Worm (Caenorhabditis elegans) whole organism, young adult: Measurements from ENCODE around the gene cest-9.1.

Experiments
- B0261.1 ChIP-seq: sonication (generic microtip); optimal IDR thresholded peaks from 2 replicates; lab custom pipeline; 2016; ENCODE audit warnings: mild to moderate bottlenecking, missing genetic modification characterization, moderate library complexity, missing compliant biosample characterization
- C17E4.6 ChIP-seq: fragments of 200-800 bp; sonication (Bioruptor generic); IDR thresholded peaks from 2 replicates; pipeline ENCODE4 v1.3.6; 2022; ENCODE audit warnings: missing genetic modification reagents, missing genetic modification characterization, missing compliant biosample characterization
- F10E7.11 ChIP-seq: sonication (generic microtip); optimal IDR thresholded peaks from 2 replicates; lab custom pipeline; 2017; ENCODE audit warnings: mild to moderate bottlenecking, missing genetic modification characterization, moderate library complexity, missing compliant biosample characterization
- F49E8.2 ChIP-seq: sonication (generic microtip); optimal IDR thresholded peaks from 3 replicates; lab custom pipeline; 2017; ENCODE audit warnings: missing genetic modification characterization, mild to moderate bottlenecking, missing compliant biosample characterization, antibody characterized with exemption, moderate library complexity; ENCODE audit not compliant: insufficient read depth
- F55B11.4 ChIP-seq: sonication (generic microtip); optimal IDR thresholded peaks from 2 replicates; lab custom pipeline; 2016; ENCODE audit warnings: missing compliant biosample characterization, missing genetic modification characterization, borderline replicate concordance; ENCODE audit not compliant: insufficient read depth
- F57C9.4 ChIP-seq: sonication (generic microtip); optimal IDR thresholded peaks from 2 replicates; lab custom pipeline; 2017; ENCODE audit warnings: mild to moderate bottlenecking, missing genetic modification characterization, missing compliant biosample characterization
- K12H6.12 ChIP-seq: fragments of 200-800 bp; sonication (Bioruptor generic); optimal IDR thresholded peaks from 2 replicates; lab custom pipeline; 2018; ENCODE audit warnings: mild to moderate bottlenecking, missing genetic modification characterization, missing compliant biosample characterization
- T26A5.8 ChIP-seq: sonication (generic microtip); optimal IDR thresholded peaks from 2 replicates; lab custom pipeline; 2016; ENCODE audit warnings: missing genetic modification characterization, missing compliant biosample characterization
- Y56A3A.18 ChIP-seq: fragments of 200-800 bp; sonication (Bioruptor generic); IDR thresholded peaks from 2 replicates; pipeline ENCODE4 v1.3.6; 2022; ENCODE audit warnings: missing genetic modification reagents, missing genetic modification characterization, missing compliant biosample characterization
- Y67H2A.10 ChIP-seq: fragments of 200-800 bp; sonication (Bioruptor generic); conservative IDR thresholded peaks from 2 replicates; pipeline ENCODE4 v1.3.6; 2022; ENCODE audit warnings: missing genetic modification reagents, missing genetic modification characterization, missing compliant biosample characterization
- ama-1 ChIP-seq, 3 experiments: fragments of 150-350 bp in 1 of 3; sonication (generic microtip) in 2 of 3; optimal IDR thresholded peaks; 2 replicates each; lab custom pipeline; 2014 to 2018; ENCODE audit warnings: missing biosample characterization in 2 of 3, missing genetic modification characterization in 2 of 3, missing genetic modification reagents in 2 of 3
- atf-7 ChIP-seq: sonication (generic microtip); optimal IDR thresholded peaks from 2 replicates; lab custom pipeline; 2017; ENCODE audit warnings: mild to moderate bottlenecking, missing genetic modification characterization, missing compliant biosample characterization
- attf-3 ChIP-seq: fragments of 200-800 bp; sonication (Bioruptor generic); conservative IDR thresholded peaks from 2 replicates; pipeline ENCODE4 v1.3.6; 2022; ENCODE audit warnings: missing genetic modification reagents, missing genetic modification characterization, missing compliant biosample characterization
- attf-6 ChIP-seq: fragments of 200-800 bp; sonication (Bioruptor generic); IDR thresholded peaks from 2 replicates; pipeline ENCODE4 v1.3.6; 2022; ENCODE audit warnings: missing genetic modification reagents, missing genetic modification characterization, missing compliant biosample characterization
- bed-2 ChIP-seq: fragments of 200-800 bp; sonication (Bioruptor generic); IDR thresholded peaks from 2 replicates; pipeline ENCODE4 v1.3.6; 2022; ENCODE audit warnings: missing genetic modification reagents, missing genetic modification characterization, missing compliant biosample characterization
- ccch-3 ChIP-seq: fragments of 200-800 bp; sonication (Bioruptor generic); optimal IDR thresholded peaks from 2 replicates; lab custom pipeline; 2018; ENCODE audit warnings: mild to moderate bottlenecking, missing genetic modification characterization, missing compliant biosample characterization
- cebp-2 ChIP-seq: fragments of 200-800 bp; sonication (Bioruptor generic); IDR thresholded peaks from 2 replicates; pipeline ENCODE4 v1.3.6; 2022; ENCODE audit warnings: missing genetic modification characterization, missing compliant biosample characterization
- ceh-100 ChIP-seq: fragments of 200-800 bp; sonication (Bioruptor generic); IDR thresholded peaks from 2 replicates; pipeline ENCODE4 v1.3.6; 2022; ENCODE audit warnings: missing genetic modification reagents, missing genetic modification characterization, missing compliant biosample characterization
- ceh-27 ChIP-seq: fragments of 200-800 bp; sonication (Bioruptor generic); optimal IDR thresholded peaks from 2 replicates; lab custom pipeline; 2018; ENCODE audit warnings: mild to moderate bottlenecking, missing genetic modification characterization, moderate library complexity, missing compliant biosample characterization
- ceh-58 ChIP-seq: fragments of 200-800 bp; sonication (Bioruptor generic); IDR thresholded peaks from 2 replicates; pipeline ENCODE4 v1.3.6; 2022; ENCODE audit warnings: missing genetic modification characterization, missing compliant biosample characterization
- chd-7 ChIP-seq: sonication (generic microtip); optimal IDR thresholded peaks from 2 replicates; lab custom pipeline; 2016; ENCODE audit warnings: mild to moderate bottlenecking, missing genetic modification characterization, moderate library complexity, missing compliant biosample characterization
- dox-1 ChIP-seq: fragments of 200-800 bp; sonication (Bioruptor generic); IDR thresholded peaks from 2 replicates; pipeline ENCODE4 v1.3.6; 2022; ENCODE audit warnings: missing genetic modification reagents, missing genetic modification characterization, missing compliant biosample characterization
- ekl-4 ChIP-seq: fragments of 200-800 bp; sonication (Bioruptor generic); IDR thresholded peaks from 2 replicates; pipeline ENCODE4 v1.3.6; 2022; ENCODE audit warnings: missing genetic modification reagents, missing genetic modification characterization, missing compliant biosample characterization
- hmg-1.2 ChIP-seq: fragments of 200-800 bp; sonication (Bioruptor generic); IDR thresholded peaks from 2 replicates; pipeline ENCODE4 v1.3.6; 2022; ENCODE audit warnings: missing genetic modification reagents, missing genetic modification characterization, missing compliant biosample characterization
- let-526 ChIP-seq: fragments of 200-800 bp; sonication (Bioruptor generic); IDR thresholded peaks from 2 replicates; pipeline ENCODE4 v1.3.6; 2022; ENCODE audit warnings: missing genetic modification reagents, missing genetic modification characterization, missing compliant biosample characterization
- lin-35 ChIP-seq, 3 experiments: fragments of 150-350 bp in 2 of 3; sonication (generic microtip) in 1 of 3; optimal IDR thresholded peaks; 2 replicates each; lab custom pipeline; 2014 to 2018; ENCODE audit warnings: missing biosample characterization in 3 of 3, missing genetic modification characterization in 3 of 3, missing genetic modification reagents in 3 of 3
- lsl-1 ChIP-seq: fragments of 200-800 bp; sonication (Bioruptor generic); optimal IDR thresholded peaks from 2 replicates; lab custom pipeline; 2018; ENCODE audit warnings: mild to moderate bottlenecking, missing genetic modification characterization, moderate library complexity, missing compliant biosample characterization
- madf-10 ChIP-seq: sonication (generic microtip); optimal IDR thresholded peaks from 2 replicates; lab custom pipeline; 2016; ENCODE audit warnings: mild to moderate bottlenecking, missing genetic modification characterization, missing compliant biosample characterization
- madf-3 ChIP-seq: fragments of 200-800 bp; sonication (Bioruptor generic); IDR thresholded peaks from 2 replicates; pipeline ENCODE4 v1.3.6; 2022; ENCODE audit warnings: missing genetic modification reagents, missing genetic modification characterization, missing compliant biosample characterization
- mxl-1 ChIP-seq: sonication (generic microtip); optimal IDR thresholded peaks from 2 replicates; lab custom pipeline; 2016; ENCODE audit warnings: missing genetic modification characterization, missing compliant biosample characterization
- nfya-2 ChIP-seq: fragments of 200-800 bp; sonication (Bioruptor generic); IDR thresholded peaks from 2 replicates; pipeline ENCODE4 v1.3.6; 2022; ENCODE audit warnings: missing genetic modification reagents, missing genetic modification characterization, missing compliant biosample characterization
- nfyb-1 ChIP-seq: fragments of 200-800 bp; sonication (Bioruptor generic); IDR thresholded peaks from 2 replicates; pipeline ENCODE4 v1.3.6; 2022; ENCODE audit warnings: missing genetic modification reagents, missing genetic modification characterization, missing compliant biosample characterization
- nhr-80 ChIP-seq: sonication (generic microtip); optimal IDR thresholded peaks from 2 replicates; lab custom pipeline; 2016; ENCODE audit warnings: missing genetic modification characterization, missing compliant biosample characterization
- pha-4 ChIP-seq: fragments of 150-350 bp; sonication (generic microtip); optimal IDR thresholded peaks from 2 replicates; lab custom pipeline; 2014; ENCODE audit warnings: missing biosample characterization, missing genetic modification reagents, missing genetic modification characterization
- sea-2 ChIP-seq: fragments of 200-800 bp; sonication (Bioruptor generic); IDR thresholded peaks from 2 replicates; pipeline ENCODE4 v1.3.6; 2022; ENCODE audit warnings: missing genetic modification characterization, missing compliant biosample characterization
- somi-1 ChIP-seq: fragments of 200-800 bp; sonication (Bioruptor generic); optimal IDR thresholded peaks from 2 replicates; lab custom pipeline; 2018; ENCODE audit warnings: mild to moderate bottlenecking, missing genetic modification characterization, missing compliant biosample characterization
- tbp1 ChIP-seq: fragments of 200-800 bp; sonication (Bioruptor generic); optimal IDR thresholded peaks from 2 replicates; lab custom pipeline; 2018; ENCODE audit warnings: mild to moderate bottlenecking, missing genetic modification characterization, missing compliant biosample characterization
- zim-3 ChIP-seq: sonication (generic microtip); optimal IDR thresholded peaks from 2 replicates; lab custom pipeline; 2017; ENCODE audit warnings: mild to moderate bottlenecking, missing genetic modification characterization, moderate library complexity, missing compliant biosample characterization

The cest-9.1 gene

ce11 chrX:12205478-12206059 is 20.4 kb upstream of the cest-9.1 start (continued):
- TF ChIP-seq madf-10 (tag; lab: Kevin White, UChicago), result peak; percentile 84
- peak; percentile 54 for TF ChIP-seq somi-1 (GFP tag; lab: Kevin White, UChicago)
- no peak for TF ChIP-seq F55B11.4
- TF ChIP-seq K12H6.12 (tag; lab: Kevin White, UChicago), result peak; percentile 75
- 0 out of 2 replicates have a peak, but pooled peaks have one; percentile 6 for TF ChIP-seq bed-2 (GFP tag; lab: Robert Waterston, UW)
- peak; percentile 34 for TF ChIP-seq chd-7 (tag; lab: Kevin White, UChicago)
- peak in 1 of 3 experiments; percentile 40 for TF ChIP-seq lin-35 (GFP tag; optimal IDR thresholded peaks at IDR 0.05; lab: Kevin White, UChicago)
- no peak for TF ChIP-seq ekl-4 (GFP tag; lab: Robert Waterston, UW)
- TF ChIP-seq mxl-1, result no peak
- TF ChIP-seq atf-7 (tag; lab: Kevin White, UChicago), result peak; percentile 25
- peak; percentile 16 for TF ChIP-seq zim-3

ce11 chrX:12207078-12207477 is 18.9 kb upstream of the cest-9.1 start:
- no peak for TF ChIP-seq nfyb-1 (GFP tag; lab: Robert Waterston, UW)
- TF ChIP-seq Y67H2A.10, result no peak
- TF ChIP-seq ceh-58, result no peak
- no peak for TF ChIP-seq T26A5.8 (tag; lab: Kevin White, UChicago)
- no peak for TF ChIP-seq ceh-27 (GFP tag; lab: Kevin White, UChicago)
- TF ChIP-seq F57C9.4 (tag; lab: Kevin White, UChicago), result no peak
- TF ChIP-seq dox-1, result no peak
- TF ChIP-seq F10E7.11 (tag; lab: Kevin White, UChicago), result no peak
- no peak for TF ChIP-seq nfya-2 (GFP tag; lab: Robert Waterston, UW)
- TF ChIP-seq B0261.1 (tag; lab: Kevin White, UChicago), result no peak
- TF ChIP-seq let-526 (GFP tag; lab: Robert Waterston, UW), result no peak
- TF ChIP-seq lsl-1, result no peak
- TF ChIP-seq somi-1 (GFP tag; lab: Kevin White, UChicago), result no peak
- TF ChIP-seq zim-3, result no peak
- TF ChIP-seq madf-3 (GFP tag; lab: Robert Waterston, UW), result no peak
- no peak for TF ChIP-seq ceh-100
- no peak for TF ChIP-seq hmg-1.2 (GFP tag; lab: Robert Waterston, UW)
- TF ChIP-seq, all 124 proteins: peak for 0

- TF ChIP-seq cebp-2 (GFP tag; lab: Robert Waterston, UW) (no peak), nhr-80 (peak; percentile 51)
Observed at ce11 chrX:12210145-12211032, 15.6 kb upstream of the cest-9.1 start.

- no peak for TF ChIP-seq Y56A3A.18
- TF ChIP-seq ekl-4 (GFP tag; lab: Robert Waterston, UW), result no peak
- TF ChIP-seq attf-3 (GFP tag; lab: Robert Waterston, UW), result no peak
- TF ChIP-seq attf-6 (GFP tag; lab: Robert Waterston, UW), result no peak
- TF ChIP-seq F49E8.2 (tag; lab: Kevin White, UChicago), result no peak
- no peak for TF ChIP-seq C17E4.6 (GFP tag; lab: Robert Waterston, UW)
- no peak for TF ChIP-seq pha-4
- no peak for TF ChIP-seq sea-2 (GFP tag; lab: Robert Waterston, UW)
- no peak for TF ChIP-seq ccch-3 (GFP tag; lab: Kevin White, UChicago)
- no peak for TF ChIP-seq tbp1 (GFP tag; lab: Kevin White, UChicago)
- no peak for TF ChIP-seq K12H6.12 (tag; lab: Kevin White, UChicago)
- no peak for TF ChIP-seq ama-1 (optimal IDR thresholded peaks at IDR 0.05; lab: Kevin White, UChicago)
- no peak for TF ChIP-seq ama-1 (GFP tag; optimal IDR thresholded peaks at IDR 0.05; lab: Kevin White, UChicago)
- TF ChIP-seq nhr-80, result no peak
Observed at ce11 chrX:12212801-12213200, 13.2 kb upstream of the cest-9.1 start, which contains the start of gene cab-1. Gene cab-1 (minus strand): TSS chrX:12212901.
